Worm (Caenorhabditis elegans) whole organism, L2 larva: ENCODE data around the gene R02D5.7.
A peak's percentile ranks its signal among the peaks of the same experiment; 100 is the strongest.

Experiments used
- C34F6.9 ChIP-seq: fragments of 150-350 bp; optimal IDR thresholded peaks from 2 replicates; lab custom pipeline; 2014; ENCODE audit warnings: missing biosample characterization, missing genetic modification characterization
- F13H6.1 ChIP-seq: sonication (generic microtip); optimal IDR thresholded peaks from 2 replicates; lab custom pipeline; 2016; ENCODE audit warnings: missing genetic modification characterization, missing compliant biosample characterization
- R02D3.7 ChIP-seq: fragments of 150-350 bp; optimal IDR thresholded peaks from 2 replicates; lab custom pipeline; 2014; ENCODE audit warnings: missing biosample characterization, missing genetic modification characterization
- ZK546.5 ChIP-seq: sonication (generic microtip); optimal IDR thresholded peaks from 2 replicates; lab custom pipeline; 2017; ENCODE audit warnings: missing biosample characterization, missing genetic modification characterization
- alr-1 ChIP-seq: fragments of 150-350 bp; optimal IDR thresholded peaks from 2 replicates; lab custom pipeline; 2014; ENCODE audit warnings: missing biosample characterization, missing genetic modification characterization
- aly-2 ChIP-seq: fragments of 150-350 bp; optimal IDR thresholded peaks from 2 replicates; lab custom pipeline; 2014; ENCODE audit warnings: missing biosample characterization, missing genetic modification characterization
- ama-1 ChIP-seq: fragments of 150-350 bp; optimal IDR thresholded peaks from 2 replicates; lab custom pipeline; 2018; ENCODE audit warnings: inconsistent platforms
- blmp-1 ChIP-seq: sonication (generic microtip); optimal IDR thresholded peaks from 2 replicates; lab custom pipeline; 2017; ENCODE audit warnings: missing genetic modification characterization, mild to moderate bottlenecking, missing compliant biosample characterization, antibody characterized with exemption, moderate library complexity; ENCODE audit not compliant: insufficient read depth
- ceh-16 ChIP-seq: fragments of 150-350 bp; optimal IDR thresholded peaks from 2 replicates; lab custom pipeline; 2014; ENCODE audit warnings: missing biosample characterization, missing genetic modification characterization
- crh-2 ChIP-seq: sonication (generic microtip); optimal IDR thresholded peaks from 2 replicates; lab custom pipeline; 2017; ENCODE audit warnings: missing biosample characterization, missing genetic modification characterization
- dmd-4 ChIP-seq: sonication (generic microtip); optimal IDR thresholded peaks from 2 replicates; lab custom pipeline; 2017; ENCODE audit warnings: missing biosample characterization, missing genetic modification characterization
- egl-27 ChIP-seq: sonication (generic microtip); optimal IDR thresholded peaks from 3 replicates; lab custom pipeline; 2017; ENCODE audit warnings: missing biosample characterization, missing genetic modification reagents, missing genetic modification characterization
- elt-3 ChIP-seq: sonication (generic microtip); optimal IDR thresholded peaks from 2 replicates; lab custom pipeline; 2017; ENCODE audit warnings: missing biosample characterization, missing genetic modification characterization
- fos-1 ChIP-seq: fragments of 150-350 bp; optimal IDR thresholded peaks from 2 replicates; lab custom pipeline; 2014; ENCODE audit warnings: missing biosample characterization, missing genetic modification characterization
- lin-11 ChIP-seq: fragments of 150-350 bp; sonication (generic microtip); optimal IDR thresholded peaks from 2 replicates; lab custom pipeline; 2014; ENCODE audit warnings: missing biosample characterization, missing genetic modification characterization, inconsistent platforms, mixed read lengths
- lin-13 ChIP-seq: fragments of 150-350 bp; optimal IDR thresholded peaks from 2 replicates; lab custom pipeline; 2014; ENCODE audit warnings: missing biosample characterization, missing genetic modification reagents, missing genetic modification characterization
- lin-39 ChIP-seq: fragments of 150-350 bp; optimal IDR thresholded peaks from 2 replicates; lab custom pipeline; 2014; ENCODE audit warnings: missing biosample characterization, missing genetic modification reagents, missing genetic modification characterization
- lsy-2 ChIP-seq, 2 experiments: fragments of 150-350 bp in 1 of 2; sonication (generic microtip) in 1 of 2; optimal IDR thresholded peaks; 2 replicates each; lab custom pipeline; 2014 to 2017; ENCODE audit warnings: missing biosample characterization in 2 of 2, missing genetic modification characterization in 2 of 2
- mab-5 ChIP-seq: fragments of 150-350 bp; optimal IDR thresholded peaks from 2 replicates; lab custom pipeline; 2014; ENCODE audit warnings: missing biosample characterization, missing genetic modification characterization
- mbf-1 ChIP-seq: sonication (generic microtip); optimal IDR thresholded peaks from 2 replicates; lab custom pipeline; 2017; ENCODE audit warnings: missing biosample characterization, missing genetic modification characterization
- nhr-10 ChIP-seq: sonication (generic microtip); optimal IDR thresholded peaks from 2 replicates; lab custom pipeline; 2017; ENCODE audit warnings: missing biosample characterization, missing genetic modification characterization
- nhr-11 ChIP-seq: fragments of 150-350 bp; optimal IDR thresholded peaks from 2 replicates; lab custom pipeline; 2014; ENCODE audit warnings: missing biosample characterization, missing genetic modification characterization
- nhr-129 ChIP-seq: fragments of 150-350 bp; optimal IDR thresholded peaks from 2 replicates; lab custom pipeline; 2014; ENCODE audit warnings: missing biosample characterization, missing genetic modification characterization
- nhr-21 ChIP-seq: fragments of 150-350 bp; optimal IDR thresholded peaks from 2 replicates; lab custom pipeline; 2014; ENCODE audit warnings: missing biosample characterization, missing genetic modification characterization
- nhr-237 ChIP-seq: fragments of 150-350 bp; optimal IDR thresholded peaks from 2 replicates; lab custom pipeline; 2014; ENCODE audit warnings: missing biosample characterization, missing genetic modification characterization
- nhr-25 ChIP-seq: fragments of 150-350 bp; sonication (generic microtip); optimal IDR thresholded peaks from 3 replicates; lab custom pipeline; 2014; ENCODE audit warnings: missing biosample characterization, missing genetic modification characterization
- nhr-77 ChIP-seq: fragments of 150-350 bp; optimal IDR thresholded peaks from 2 replicates; lab custom pipeline; 2014; ENCODE audit warnings: missing biosample characterization, missing genetic modification characterization
- peb-1 ChIP-seq: fragments of 150-350 bp; optimal IDR thresholded peaks from 2 replicates; lab custom pipeline; 2014; ENCODE audit warnings: missing biosample characterization, missing genetic modification characterization
- sem-4 ChIP-seq: fragments of 150-350 bp; optimal IDR thresholded peaks from 2 replicates; lab custom pipeline; 2014; ENCODE audit warnings: missing biosample characterization, missing genetic modification reagents, missing genetic modification characterization
- skn-1 ChIP-seq: sonication (generic microtip); optimal IDR thresholded peaks from 2 replicates; lab custom pipeline; 2017; ENCODE audit warnings: missing biosample characterization, missing genetic modification characterization
- sma-3 ChIP-seq: sonication (generic microtip); optimal IDR thresholded peaks from 2 replicates; lab custom pipeline; 2016; ENCODE audit warnings: missing genetic modification reagents, missing genetic modification characterization, missing compliant biosample characterization
- sma-9 ChIP-seq, 2 experiments: fragments of 150-350 bp in 1 of 2; sonication (generic microtip) in 1 of 2; optimal IDR thresholded peaks; 2 replicates each; lab custom pipeline; 2014 to 2016; ENCODE audit warnings: missing genetic modification characterization in 2 of 2, mild to moderate bottlenecking in 1 of 2, missing biosample characterization in 1 of 2, missing compliant biosample characterization in 1 of 2, missing genetic modification reagents in 1 of 2, moderate library complexity in 1 of 2
- snpc-4 ChIP-seq: fragments of 150-350 bp; optimal IDR thresholded peaks from 2 replicates; lab custom pipeline; 2014; ENCODE audit warnings: missing biosample characterization, missing genetic modification characterization
- unc-55 ChIP-seq: fragments of 150-350 bp; sonication (generic microtip); optimal IDR thresholded peaks from 3 replicates; lab custom pipeline; 2014; ENCODE audit warnings: missing biosample characterization, missing genetic modification reagents, missing genetic modification characterization
- unc-62 ChIP-seq: fragments of 150-350 bp; optimal IDR thresholded peaks from 2 replicates; lab custom pipeline; 2014; ENCODE audit warnings: missing biosample characterization, missing genetic modification reagents, missing genetic modification characterization
- zag-1 ChIP-seq: fragments of 150-350 bp; optimal IDR thresholded peaks from 2 replicates; lab custom pipeline; 2014; ENCODE audit warnings: missing biosample characterization, missing genetic modification characterization
- ztf-1 ChIP-seq: fragments of 200-800 bp; sonication (Bioruptor generic); conservative IDR thresholded peaks from 2 replicates; pipeline ENCODE4 v1.3.6; 2022; ENCODE audit warnings: missing genetic modification characterization, missing compliant biosample characterization
- ztf-11 ChIP-seq: sonication (generic microtip); optimal IDR thresholded peaks from 2 replicates; lab custom pipeline; 2017; ENCODE audit warnings: missing biosample characterization, missing genetic modification characterization

R02D5.7 gene

DNA sequence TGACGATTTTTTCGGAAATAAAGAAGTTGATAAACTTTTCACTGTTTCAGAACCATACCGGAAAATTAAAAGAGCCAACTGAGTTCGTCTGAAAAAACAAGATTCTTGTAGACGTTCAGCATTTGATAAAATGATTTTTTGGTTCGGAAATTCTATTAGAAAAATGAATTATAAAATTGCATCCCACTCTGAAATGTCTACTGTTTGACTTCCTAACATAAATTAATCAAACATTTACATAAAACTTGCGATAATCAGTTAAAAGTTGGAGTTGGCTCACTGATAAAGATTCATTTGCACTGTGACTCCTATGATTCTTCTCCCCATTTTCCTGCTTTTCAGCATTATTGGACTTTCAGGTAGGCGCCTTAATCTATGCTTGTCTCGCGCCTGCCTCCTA, 12.4 kb downstream of the R02D5.7 start, which contains the start of gene clec-57:
Gene clec-57, plus strand, starts transcription at position 301 of the 400 bp plus-strand sequence.
- TF ChIP-seq sma-3 (GFP tag; lab: Kevin White, UChicago) = no peak
- no peak for TF ChIP-seq skn-1 (tag; lab: Kevin White, UChicago)
- no peak for TF ChIP-seq fos-1
- no peak for TF ChIP-seq ZK546.5 (tag; lab: Kevin White, UChicago)
- no peak for TF ChIP-seq dmd-4 (tag; lab: Kevin White, UChicago)
- no peak for TF ChIP-seq ztf-1 (GFP tag; lab: Robert Waterston, UW)
- TF ChIP-seq aly-2 (tag; lab: Kevin White, UChicago) = no peak
- no peak for TF ChIP-seq nhr-10 (tag; lab: Kevin White, UChicago)
- no peak for TF ChIP-seq elt-3 (tag; lab: Kevin White, UChicago)
- no peak for TF ChIP-seq zag-1 (tag; lab: Kevin White, UChicago)
- TF ChIP-seq R02D3.7 (tag; lab: Kevin White, UChicago) = no peak
- no peak for TF ChIP-seq C34F6.9

ce11 chrV:14468196-14468874, 13.0 kb downstream of the R02D5.7 start, which contains the start of gene srz-97:
srz-97 (minus strand) TSS chrV:14468246.
- TF ChIP-seq egl-27 (tag; lab: Kevin White, UChicago) (peak; percentile 20), sma-9 (GFP tag; optimal IDR thresholded peaks at IDR 0.05; lab: Kevin White, UChicago) (peak; percentile 73), sma-9 (tag; optimal IDR thresholded peaks at IDR 0.05; lab: Kevin White, UChicago) (no peak), aly-2 (tag; lab: Kevin White, UChicago) (no peak), nhr-21 (tag; lab: Kevin White, UChicago) (peak; percentile 59), lin-13 (GFP tag; lab: Kevin White, UChicago) (peak; percentile 19), elt-3 (tag; lab: Kevin White, UChicago) (no peak), nhr-129 (peak; percentile 16), ztf-11 (no peak), peb-1 (tag; lab: Kevin White, UChicago) (no peak), alr-1 (tag; lab: Kevin White, UChicago) (no peak), zag-1 (tag; lab: Kevin White, UChicago) (peak; percentile 16), C34F6.9 (peak; percentile 5), nhr-11 (tag; lab: Kevin White, UChicago) (no peak), ama-1 (peak; percentile 7), sma-3 (GFP tag; lab: Kevin White, UChicago) (peak; percentile 70), snpc-4 (tag; lab: Kevin White, UChicago) (peak; percentile 96), unc-62 (no peak), lsy-2 (tag; optimal IDR thresholded peaks at IDR 0.05; lab: Kevin White, UChicago) (no peak), crh-2 (tag; lab: Kevin White, UChicago) (peak; percentile 40), ceh-16 (tag; lab: Kevin White, UChicago) (peak; percentile 51), lin-39 (tag; lab: Kevin White, UChicago) (no peak), nhr-237 (tag; lab: Kevin White, UChicago) (no peak), fos-1 (peak; percentile 13), nhr-25 (tag; lab: Kevin White, UChicago) (no peak), F13H6.1 (tag; lab: Kevin White, UChicago) (peak; percentile 3)

- TF ChIP-seq elt-3 (tag; lab: Kevin White, UChicago) (no peak), unc-55 (GFP tag; lab: Kevin White, UChicago) (peak; percentile 20), skn-1 (tag; lab: Kevin White, UChicago) (no peak), nhr-129 (peak; percentile 0), sma-9 (GFP tag; optimal IDR thresholded peaks at IDR 0.05; lab: Kevin White, UChicago) (no peak), sma-9 (tag; optimal IDR thresholded peaks at IDR 0.05; lab: Kevin White, UChicago) (no peak), ceh-16 (tag; lab: Kevin White, UChicago) (no peak), dmd-4 (tag; lab: Kevin White, UChicago) (no peak), blmp-1 (tag; lab: Kevin White, UChicago) (no peak), nhr-10 (tag; lab: Kevin White, UChicago) (no peak), lin-11 (tag; lab: Kevin White, UChicago) (no peak), nhr-77 (no peak), snpc-4 (tag; lab: Kevin White, UChicago) (no peak), mab-5 (tag; lab: Kevin White, UChicago) (no peak), egl-27 (tag; lab: Kevin White, UChicago) (no peak), mbf-1 (tag; lab: Kevin White, UChicago) (no peak), alr-1 (tag; lab: Kevin White, UChicago) (no peak), nhr-237 (tag; lab: Kevin White, UChicago) (no peak), C34F6.9 (peak; percentile 45), sem-4 (tag; lab: Kevin White, UChicago) (no peak), crh-2 (tag; lab: Kevin White, UChicago) (no peak)
- TF ChIP-seq, all 48 proteins: peak for 3
Observed at ce11 chrV:14464368-14464767, 16.9 kb downstream of the R02D5.7 start, which contains the start of gene F08H9.4. F08H9.4 (minus strand) TSS chrV:14464428.
